Fruit fly (Drosophila melanogaster) whole organism, wandering third instar larva: ENCODE results near the gene CG15370.

Experiments
- GATAd ChIP-seq: sonication (Bioruptor generic); optimal IDR thresholded peaks from 2 replicates; lab custom pipeline; 2016; ENCODE audit warnings: missing biosample characterization, missing genetic modification characterization
- Hr83 ChIP-seq: fragments of 200-300 bp; sonication (Bioruptor generic); optimal IDR thresholded peaks from 2 replicates; lab custom pipeline; 2016; ENCODE audit warnings: missing biosample characterization, mild to moderate bottlenecking, missing genetic modification characterization, moderate library complexity; ENCODE audit not compliant: poor library complexity, severe bottlenecking
- OdsH ChIP-seq: fragments of 200-800 bp; sonication (Bioruptor generic); optimal IDR thresholded peaks from 2 replicates; lab custom pipeline; 2016; ENCODE audit warnings: missing biosample characterization, mild to moderate bottlenecking, missing genetic modification characterization
- Rel ChIP-seq, 2 experiments: fragments of 200-800 bp; sonication (Bioruptor generic) in 1 of 2; optimal IDR thresholded peaks; 2 replicates in 1 of 2; 3 replicates in 1 of 2; lab custom pipeline; 2016 to 2019; ENCODE audit warnings: mild to moderate bottlenecking in 2 of 2, missing biosample characterization in 2 of 2, missing genetic modification characterization in 2 of 2, moderate library complexity in 1 of 2
- fru ChIP-seq: fragments of 200-800 bp; sonication (Bioruptor generic); optimal IDR thresholded peaks from 3 replicates; lab custom pipeline; 2016; ENCODE audit warnings: missing biosample characterization, mild to moderate bottlenecking, missing genetic modification characterization
- lola ChIP-seq: fragments of >200 bp; optimal IDR thresholded peaks from 2 replicates; lab custom pipeline; 2017; ENCODE audit warnings: missing biosample characterization, missing genetic modification characterization
- psq ChIP-seq: fragments of 200-800 bp; sonication (Bioruptor generic); optimal IDR thresholded peaks from 3 replicates; lab custom pipeline; 2017; ENCODE audit warnings: missing biosample characterization, mild to moderate bottlenecking, missing genetic modification characterization, moderate library complexity

dm6 chrX:9220434-9220833, 4.8 kb upstream of the CG15370 start:
- TF ChIP-seq lola (GFP tag; lab: Kevin White, UChicago) = no peak
- TF ChIP-seq OdsH (GFP tag; lab: Kevin White, UChicago) = no peak
- no peak for TF ChIP-seq fru
- no peak for TF ChIP-seq GATAd (GFP tag; lab: Kevin White, UChicago)
- no peak for TF ChIP-seq Rel (GFP tag; optimal IDR thresholded peaks at IDR 0.05; lab: Kevin White, UChicago)
- no peak for TF ChIP-seq Rel (tag; optimal IDR thresholded peaks at IDR 0.05; lab: Kevin White, UChicago)
- no peak for TF ChIP-seq Hr83 (GFP tag; lab: Kevin White, UChicago)
- TF ChIP-seq psq = no peak
